Fruit fly (Drosophila melanogaster) S2 (cell line): ENCODE results near the gene Fst.

ENCODE experiments used
- CG8478 ChIP-seq: fragments of >200 bp; optimal IDR thresholded peaks from 2 replicates; lab custom pipeline; 2018
- CTCF ChIP-seq, 2 experiments: fragments of >200 bp; optimal IDR thresholded peaks; 2 replicates each; lab custom pipeline; 2018

DNA sequence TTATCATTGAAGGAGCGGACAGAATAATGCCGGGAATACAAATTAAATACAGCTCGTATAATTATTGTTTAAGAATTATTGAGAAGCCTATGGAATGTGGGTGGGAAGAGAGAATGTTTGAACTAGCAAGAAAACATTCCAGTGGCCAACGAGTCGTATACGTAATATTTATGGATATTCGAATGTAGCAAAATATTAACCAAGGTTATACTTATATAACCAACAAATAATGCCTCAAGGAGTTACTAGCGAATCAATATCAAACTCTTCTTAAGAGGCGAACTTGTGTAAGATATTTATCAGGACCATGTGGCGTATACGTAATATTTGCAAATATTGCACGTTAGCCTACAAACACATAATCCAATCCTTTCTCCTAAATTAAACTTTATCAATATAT, 19.5 kb upstream of the Fst start:
- TF ChIP-seq CG8478 (lab: Kevin White, UChicago) (no peak), CTCF (optimal IDR thresholded peaks at IDR 0.05; lab: Kevin White, UChicago) (no peak)
